Worm (Caenorhabditis elegans): ENCODE results near the gene C09B9.85.
"Not testable (repeated sequence)": the region's sequence is repeated elsewhere in the genome, so short reads cannot be mapped to it uniquely, and the experiment has no call there.

- not testable (repeated sequence) for TF ChIP-seq ama-1 (optimal IDR thresholded peaks at IDR 0.05); scrt-1 (GFP tag; IDR thresholded peaks at IDR 0.05); hmg-4 (GFP tag; optimal IDR thresholded peaks at IDR 0.05); hmbx-1 (tag; optimal IDR thresholded peaks at IDR 0.05); B0310.2 (tag; optimal IDR thresholded peaks at IDR 0.05); sea-1 (GFP tag; conservative IDR thresholded peaks at IDR 0.05); flt-1 (GFP tag; IDR thresholded peaks at IDR 0.05); tra-4 (tag; optimal IDR thresholded peaks at IDR 0.05); pes-1 (GFP tag; IDR thresholded peaks at IDR 0.05)
Measured at ce11 chrIV:5017075-5017474, 8.5 kb downstream of the C09B9.85 start, which contains the start of gene T28H11.7.

Measured in whole organism, early embryonic.